Fruit fly (Drosophila melanogaster): Measurements from ENCODE around the gene CG33178.

DNA sequence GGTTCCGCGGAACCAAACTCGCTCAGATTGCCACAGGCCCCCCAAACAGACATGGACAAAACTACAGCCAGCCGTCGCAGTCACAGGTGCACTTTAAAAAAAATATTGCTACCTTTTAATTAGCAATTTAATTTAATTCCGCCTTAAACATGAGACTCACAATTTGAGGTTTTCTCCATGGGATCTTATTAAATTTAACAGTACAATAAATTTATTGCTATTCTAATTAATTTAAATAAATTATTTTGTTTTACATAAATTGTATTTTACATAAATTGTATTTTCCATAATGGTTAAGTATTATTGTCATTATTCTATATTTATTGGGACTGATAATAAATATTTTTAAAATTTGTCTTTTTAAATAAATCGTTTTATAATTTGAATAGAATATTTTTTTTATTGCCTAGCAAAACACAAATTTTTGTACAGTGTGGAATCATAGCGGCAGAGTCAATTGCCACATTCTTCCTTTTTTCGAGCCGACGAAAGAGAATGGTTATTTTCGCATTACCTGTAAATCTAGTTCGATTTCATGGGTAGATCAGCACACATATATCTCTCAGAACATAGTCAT, 40.9 kb downstream of the CG33178 start:
- no peak for TF ChIP-seq CG7045 (GFP tag; optimal IDR thresholded peaks at IDR 0.05)
- no peak for TF ChIP-seq kay (GFP tag; ENCODE audit: borderline replicate concordance)
- no peak for TF ChIP-seq CG5204 (GFP tag; optimal IDR thresholded peaks at IDR 0.05)
